Fruit fly (Drosophila melanogaster) whole organism, prepupa: Measurements from ENCODE around the gene Ir31a.
A peak's percentile ranks its signal among the peaks of the same experiment; 100 is the strongest.

Experiments used
- Blimp-1 ChIP-seq: fragments of 200-800 bp; sonication (Bioruptor generic); optimal IDR thresholded peaks from 3 replicates; lab custom pipeline; 2017; ENCODE audit warnings: missing biosample characterization, missing genetic modification characterization, mild to moderate bottlenecking, moderate library complexity, missing genetic modification reagents
- CG10669 ChIP-seq: fragments of 200-800 bp; sonication (Bioruptor generic); optimal IDR thresholded peaks from 3 replicates; lab custom pipeline; 2018; ENCODE audit warnings: missing biosample characterization, mild to moderate bottlenecking, missing genetic modification characterization, moderate library complexity
- CG16779 ChIP-seq: fragments of 200-800 bp; sonication (Bioruptor generic); optimal IDR thresholded peaks from 3 replicates; lab custom pipeline; 2017; ENCODE audit warnings: missing biosample characterization, mild to moderate bottlenecking, missing genetic modification characterization
- CG31627 ChIP-seq: fragments of 200-800 bp; sonication (Bioruptor generic); optimal IDR thresholded peaks from 3 replicates; lab custom pipeline; 2016; ENCODE audit warnings: missing biosample characterization, missing genetic modification characterization
- CG32006 ChIP-seq: fragments of 200-800 bp; sonication (Bioruptor generic); optimal IDR thresholded peaks from 3 replicates; lab custom pipeline; 2017; ENCODE audit warnings: missing biosample characterization, mild to moderate bottlenecking, missing genetic modification characterization
- CG34406 ChIP-seq: fragments of 200-800 bp; sonication (Bioruptor generic); optimal IDR thresholded peaks from 3 replicates; lab custom pipeline; 2016; ENCODE audit warnings: missing biosample characterization, missing genetic modification characterization
- CG3919 ChIP-seq: fragments of 200-800 bp; sonication (Bioruptor generic); optimal IDR thresholded peaks from 3 replicates; lab custom pipeline; 2016; ENCODE audit warnings: missing biosample characterization, missing genetic modification characterization
- CG6163 ChIP-seq: fragments of 200-800 bp; sonication (Bioruptor generic); IDR thresholded peaks from 3 replicates; pipeline ENCODE4 v1.3.6; 2022; ENCODE audit warnings: missing biosample characterization, missing genetic modification characterization
- CG6276 ChIP-seq: fragments of 200-800 bp; sonication (Bioruptor generic); optimal IDR thresholded peaks from 2 replicates; lab custom pipeline; 2017; ENCODE audit warnings: missing biosample characterization, mild to moderate bottlenecking, missing genetic modification characterization
- CG6808 ChIP-seq: fragments of 200-800 bp; sonication (Bioruptor generic); optimal IDR thresholded peaks from 3 replicates; lab custom pipeline; 2017; ENCODE audit warnings: missing biosample characterization, missing genetic modification characterization, mild to moderate bottlenecking, moderate library complexity, missing genetic modification reagents
- CG7368 ChIP-seq: fragments of 200-800 bp; sonication (Bioruptor generic); optimal IDR thresholded peaks from 3 replicates; lab custom pipeline; 2016; ENCODE audit warnings: missing biosample characterization, missing genetic modification characterization
- CG8119 ChIP-seq: fragments of 200-800 bp; sonication (Bioruptor generic); IDR thresholded peaks from 3 replicates; pipeline ENCODE4 v1.3.6; 2022; ENCODE audit warnings: missing biosample characterization, missing genetic modification characterization
- CG8319 ChIP-seq: fragments of 200-800 bp; sonication (Bioruptor generic); optimal IDR thresholded peaks from 3 replicates; lab custom pipeline; 2016; ENCODE audit warnings: missing biosample characterization, missing genetic modification characterization
- CG9139 ChIP-seq: fragments of 200-800 bp; sonication (Bioruptor generic); optimal IDR thresholded peaks from 3 replicates; lab custom pipeline; 2017; ENCODE audit warnings: missing biosample characterization, mild to moderate bottlenecking, missing genetic modification characterization
- Eip78C ChIP-seq: fragments of 200-800 bp; sonication (Bioruptor generic); peaks from one replicate; lab custom pipeline; 2016; ENCODE audit warnings: missing biosample characterization, missing genetic modification characterization
- Eip93F ChIP-seq: fragments of 200-800 bp; sonication (Bioruptor generic); optimal IDR thresholded peaks from 2 replicates; lab custom pipeline; 2016; ENCODE audit warnings: missing biosample characterization, mild to moderate bottlenecking, missing genetic modification characterization
- Ets96B ChIP-seq: fragments of 200-800 bp; optimal IDR thresholded peaks from 2 replicates; lab custom pipeline; 2019; ENCODE audit warnings: missing biosample characterization, mild to moderate bottlenecking, missing genetic modification characterization, moderate library complexity
- Gug ChIP-seq: fragments of 200-800 bp; sonication (Bioruptor generic); IDR thresholded peaks from 2 replicates; pipeline ENCODE4 v1.3.6; 2022; ENCODE audit warnings: missing biosample characterization, missing genetic modification characterization
- Hr38 ChIP-seq: sonication (Bioruptor generic); optimal IDR thresholded peaks from 2 replicates; lab custom pipeline; 2016; ENCODE audit warnings: missing biosample characterization, missing genetic modification characterization
- Hr39 ChIP-seq: fragments of 200-800 bp; sonication (Bioruptor generic); optimal IDR thresholded peaks from 2 replicates; lab custom pipeline; 2016; ENCODE audit warnings: missing biosample characterization, missing genetic modification characterization
- Lpt ChIP-seq: fragments of 200-800 bp; sonication (Bioruptor generic); optimal IDR thresholded peaks from 3 replicates; lab custom pipeline; 2016; ENCODE audit warnings: missing biosample characterization, missing genetic modification characterization
- Sox14 ChIP-seq: fragments of 200-800 bp; sonication (Bioruptor generic); optimal IDR thresholded peaks from 3 replicates; lab custom pipeline; 2016; ENCODE audit warnings: missing biosample characterization, missing genetic modification characterization
- Sox15 ChIP-seq: fragments of 200-800 bp; sonication (Bioruptor generic); optimal IDR thresholded peaks from 3 replicates; lab custom pipeline; 2016; ENCODE audit warnings: missing biosample characterization, missing genetic modification characterization
- cyc ChIP-seq: fragments of 200-800 bp; sonication (Bioruptor generic); optimal IDR thresholded peaks from 3 replicates; lab custom pipeline; 2016; ENCODE audit warnings: missing biosample characterization, missing genetic modification characterization
- dsx ChIP-seq: fragments of 200-800 bp; optimal IDR thresholded peaks from 3 replicates; lab custom pipeline; 2019; ENCODE audit warnings: missing biosample characterization, mild to moderate bottlenecking, missing genetic modification characterization, moderate library complexity; ENCODE audit not compliant: poor library complexity, severe bottlenecking
- esn ChIP-seq: fragments of 200-800 bp; sonication (Bioruptor generic); optimal IDR thresholded peaks from 2 replicates; lab custom pipeline; 2016; ENCODE audit warnings: missing biosample characterization, mild to moderate bottlenecking, missing genetic modification characterization, moderate library complexity
- fd59A ChIP-seq: fragments of 200-800 bp; sonication (Bioruptor generic); optimal IDR thresholded peaks from 2 replicates; lab custom pipeline; 2017; ENCODE audit warnings: missing biosample characterization, mild to moderate bottlenecking, missing genetic modification characterization, missing genetic modification reagents
- fkh ChIP-seq: fragments of 200-800 bp; sonication (Bioruptor generic); optimal IDR thresholded peaks from 3 replicates; lab custom pipeline; 2017; ENCODE audit warnings: missing biosample characterization, mild to moderate bottlenecking, missing genetic modification characterization, moderate library complexity
- pdm3 ChIP-seq: fragments of 200-800 bp; sonication (Bioruptor generic); optimal IDR thresholded peaks from 3 replicates; lab custom pipeline; 2016; ENCODE audit warnings: missing biosample characterization, missing genetic modification characterization
- salr ChIP-seq, 2 experiments: fragments of 200-800 bp; sonication (Bioruptor generic); optimal IDR thresholded peaks; 3 replicates each; lab custom pipeline; 2016 to 2018; ENCODE audit warnings: missing biosample characterization in 2 of 2, missing genetic modification characterization in 2 of 2, mild to moderate bottlenecking in 1 of 2
- ss ChIP-seq, 2 experiments: fragments of 200-800 bp; sonication (Bioruptor generic); optimal IDR thresholded peaks; 2 replicates in 1 of 2; 3 replicates in 1 of 2; lab custom pipeline; 2017 to 2018; ENCODE audit warnings: mild to moderate bottlenecking in 2 of 2, missing biosample characterization in 2 of 2, missing genetic modification characterization in 2 of 2, moderate library complexity in 1 of 2
- svp ChIP-seq: fragments of 200-800 bp; sonication (Bioruptor generic); peaks from one replicate; lab custom pipeline; 2016; ENCODE audit warnings: missing biosample characterization, missing genetic modification characterization
- topi ChIP-seq: fragments of 200-800 bp; sonication (Bioruptor generic); optimal IDR thresholded peaks from 3 replicates; lab custom pipeline; 2016; ENCODE audit warnings: missing biosample characterization, missing genetic modification characterization
- vri ChIP-seq: fragments of 200-800 bp; sonication (Bioruptor generic); optimal IDR thresholded peaks from 3 replicates; lab custom pipeline; 2016; ENCODE audit warnings: missing biosample characterization, mild to moderate bottlenecking, missing genetic modification characterization

The Ir31a gene

dm6 chr2L:10395035-10395434 lies 10.3 kb upstream of the Ir31a start:
- TF ChIP-seq CG10669 (GFP tag; lab: Kevin White, UChicago) (no peak), CG8119 (GFP tag; lab: Robert Waterston, UW) (no peak)
- TF ChIP-seq, all 60 proteins: peak for 0

- TF ChIP-seq Gug (GFP tag; lab: Robert Waterston, UW) = no peak
- peak; percentile 18 for TF ChIP-seq Eip93F (GFP tag; lab: Kevin White, UChicago)
- peak; percentile 4 for TF ChIP-seq CG6808
- TF ChIP-seq CG3919 (GFP tag; lab: Kevin White, UChicago) = no peak
- TF ChIP-seq CG34406 (GFP tag; lab: Kevin White, UChicago) = no peak
- no peak for TF ChIP-seq Hr39 (GFP tag; lab: Kevin White, UChicago)
- TF ChIP-seq Eip78C = peak; percentile 64
- peak; percentile 55 for TF ChIP-seq vri (GFP tag; lab: Kevin White, UChicago)
- no peak for TF ChIP-seq CG32006 (GFP tag; lab: Kevin White, UChicago)
- TF ChIP-seq CG31627 = no peak
- TF ChIP-seq ss (GFP tag; optimal IDR thresholded peaks at IDR 0.05; lab: Kevin White, UChicago) = peak; percentile 11 to 40
- no peak for TF ChIP-seq dsx
- TF ChIP-seq, all 60 proteins: peak for 5
Measured at dm6 chr2L:10395642-10396487, 9.5 kb upstream of the Ir31a start, which contains the start of gene Mdh1. Gene Mdh1 (minus strand): TSS chr2L:10396332.

DNA sequence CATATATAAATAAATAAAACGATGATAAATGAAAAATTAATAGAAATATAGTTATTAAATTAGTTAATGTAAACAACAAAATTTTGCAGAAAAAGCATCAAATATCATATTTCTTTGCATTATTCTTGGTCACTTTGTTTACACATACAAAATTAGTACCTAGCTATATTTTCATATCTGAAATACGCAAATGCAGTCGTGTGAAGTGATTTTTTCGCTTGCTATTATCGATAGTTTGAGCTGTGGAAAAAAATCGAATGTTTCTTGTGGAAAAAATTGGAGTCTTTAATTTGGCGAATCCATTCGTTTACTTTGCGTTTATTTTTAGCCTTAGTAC lies 8.9 kb upstream of the Ir31a start, which contains the start of gene Cnot4:
Gene Cnot4, plus strand, starts transcription at position 229 of the 337 bp plus-strand sequence.
- TF ChIP-seq esn (GFP tag; lab: Kevin White, UChicago) (no peak), cyc (GFP tag; lab: Kevin White, UChicago) (no peak), CG8319 (GFP tag; lab: Kevin White, UChicago) (no peak), CG6276 (no peak), Ets96B (tag; lab: Kevin White, UChicago) (no peak), Lpt (GFP tag; lab: Kevin White, UChicago) (no peak), CG9139 (GFP tag; lab: Kevin White, UChicago) (no peak), Sox15 (GFP tag; lab: Kevin White, UChicago) (no peak), svp (GFP tag; lab: Kevin White, UChicago) (no peak), fd59A (GFP tag; lab: Kevin White, UChicago) (no peak), pdm3 (GFP tag; lab: Kevin White, UChicago) (no peak)

DNA sequence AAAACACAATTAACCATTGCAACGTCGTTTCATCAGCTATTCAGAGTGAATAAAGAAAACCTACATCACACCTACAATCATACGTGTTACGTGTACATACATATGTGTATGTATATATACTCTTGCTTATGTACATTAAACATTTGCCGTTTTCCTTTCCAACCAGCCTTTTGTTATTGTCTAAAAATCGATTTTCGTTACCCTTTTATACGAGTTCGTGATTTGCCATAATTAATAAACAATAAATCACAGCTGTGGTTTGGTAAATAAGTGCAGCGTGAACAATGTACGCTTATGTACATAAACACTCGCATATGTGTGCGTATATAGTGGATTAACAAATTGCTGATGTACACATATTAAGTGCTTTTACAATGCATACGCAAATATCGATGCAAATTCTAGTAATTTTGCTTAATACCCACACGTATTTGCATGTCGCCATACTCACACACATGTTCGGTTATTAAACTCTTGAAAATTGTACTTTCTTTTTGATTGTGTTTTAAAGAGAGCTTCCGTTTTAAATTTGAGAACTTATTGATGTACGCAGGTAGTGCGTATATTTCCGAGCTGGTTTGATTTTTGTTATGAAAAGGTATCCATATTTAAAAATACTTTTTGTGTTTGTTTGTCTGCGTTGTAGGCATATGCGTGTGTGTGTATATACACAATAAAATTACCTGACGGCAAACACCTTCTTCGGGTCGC lies 8.3 kb upstream of the Ir31a start:
- TF ChIP-seq salr (GFP tag; optimal IDR thresholded peaks at IDR 0.05; lab: Kevin White, UChicago) = no peak
- TF ChIP-seq Blimp-1 = no peak
- TF ChIP-seq ss (GFP tag; optimal IDR thresholded peaks at IDR 0.05; lab: Kevin White, UChicago) = peak in 1 of 2 experiments; percentile 72
- no peak for TF ChIP-seq CG32006 (GFP tag; lab: Kevin White, UChicago)
- peak; percentile 28 for TF ChIP-seq topi (GFP tag; lab: Kevin White, UChicago)
- peak; percentile 46 for TF ChIP-seq Eip78C
- TF ChIP-seq Eip93F (GFP tag; lab: Kevin White, UChicago) = no peak
- TF ChIP-seq CG6808 = no peak
- no peak for TF ChIP-seq svp (GFP tag; lab: Kevin White, UChicago)
- TF ChIP-seq Hr38 = no peak
- TF ChIP-seq fkh (GFP tag; lab: Kevin White, UChicago) = peak; percentile 83
- TF ChIP-seq Sox14 (GFP tag; lab: Kevin White, UChicago) = no peak
- peak; percentile 14 for TF ChIP-seq esn (GFP tag; lab: Kevin White, UChicago)
- peak; percentile 50 for TF ChIP-seq vri (GFP tag; lab: Kevin White, UChicago)
- no peak for TF ChIP-seq CG6163 (GFP tag; lab: Robert Waterston, UW)
- TF ChIP-seq CG16779 = no peak
- TF ChIP-seq CG7368 = no peak
- TF ChIP-seq CG8119 (GFP tag; lab: Robert Waterston, UW) = no peak
